Fruit fly (Drosophila melanogaster): Measurements from ENCODE around the gene Brd8.

The Brd8 gene

dm6 chr3R:29269204-29269603 lies 45.9 kb downstream of the Brd8 start (continued):
- peak; percentile 32 for TF ChIP-seq CG14710 (tag; optimal IDR thresholded peaks at IDR 0.05)

DNA sequence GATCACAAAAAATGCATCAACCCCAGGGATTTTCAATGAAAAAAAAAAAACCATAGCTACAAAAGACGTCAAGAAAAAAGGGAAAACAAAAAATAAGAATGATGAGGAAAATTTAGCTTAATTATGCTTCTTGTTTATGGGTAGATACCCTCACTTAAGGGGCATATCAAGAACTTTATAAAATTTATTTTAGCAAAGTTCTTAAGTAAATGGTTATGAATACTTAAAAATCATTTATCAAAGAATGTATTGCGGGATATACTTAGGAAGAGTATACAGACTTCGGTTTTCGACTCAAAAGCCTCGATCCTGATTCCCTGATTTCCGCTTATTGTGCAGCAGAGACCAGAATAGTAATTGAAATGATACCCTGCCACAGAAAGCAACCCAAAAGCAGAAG lies 49.7 kb downstream of the Brd8 start:
- TF ChIP-seq CG10267 (tag; optimal IDR thresholded peaks at IDR 0.05) (no peak), jumu (GFP tag; optimal IDR thresholded peaks at IDR 0.05) (no peak), sens (GFP tag) (peak; percentile 79), row (GFP tag; IDR thresholded peaks at IDR 0.05) (peak; percentile 50; the same call in 2 of the 3 replicates), gem (tag; optimal IDR thresholded peaks at IDR 0.05) (peak; percentile 23), sens-2 (GFP tag; IDR thresholded peaks at IDR 0.05) (0 out of 2 replicates have a peak, but pooled peaks have one; percentile 22), Mrtf (GFP tag; IDR thresholded peaks at IDR 0.05) (no peak), CG18262 (tag; optimal IDR thresholded peaks at IDR 0.05) (peak; percentile 17), CG10979 (tag; optimal IDR thresholded peaks at IDR 0.05) (peak; percentile 9), D19A (tag; optimal IDR thresholded peaks at IDR 0.05) (peak; percentile 97), lola (GFP tag; optimal IDR thresholded peaks at IDR 0.05) (peak in 1 of 3 experiments; percentile 10), ara (GFP tag; IDR thresholded peaks at IDR 0.05) (peak; percentile 14; the same call in 1 of the 2 replicates), pb (GFP tag; optimal IDR thresholded peaks at IDR 0.05) (no peak), CG2712 (tag; optimal IDR thresholded peaks at IDR 0.05) (peak; percentile 30), dmrt11E (tag; optimal IDR thresholded peaks at IDR 0.05) (peak; percentile 57), Xrp1 (GFP tag; IDR thresholded peaks at IDR 0.05) (0 out of 2 replicates have a peak, but pooled peaks have one; percentile 21)

DNA sequence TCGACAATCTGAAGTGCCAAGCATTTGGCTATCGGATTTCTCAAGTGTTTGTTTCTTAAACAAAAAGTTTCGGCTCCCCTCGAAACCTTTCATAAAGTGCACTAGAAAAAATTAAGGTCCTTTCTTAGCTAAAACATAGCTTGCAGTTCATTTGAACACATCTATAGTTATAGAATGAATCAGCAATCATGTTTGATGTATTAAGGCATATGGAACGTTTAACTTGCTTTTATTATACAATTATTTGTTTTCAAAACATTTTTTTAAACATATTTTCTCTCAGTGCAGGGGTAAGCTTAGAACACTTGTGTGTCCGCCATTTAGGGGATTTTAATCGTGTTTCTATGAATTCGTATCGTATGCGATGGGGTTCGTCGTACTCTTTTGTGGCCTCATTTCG lies 51.3 kb downstream of the Brd8 start:
- TF ChIP-seq salm (tag; optimal IDR thresholded peaks at IDR 0.05) (peak; percentile 25), Deaf1 (tag; optimal IDR thresholded peaks at IDR 0.05) (peak; percentile 26), pho (GFP tag; optimal IDR thresholded peaks at IDR 0.05) (peak; percentile 15), CG4360 (GFP tag; IDR thresholded peaks at IDR 0.05) (no peak), CG18262 (tag; optimal IDR thresholded peaks at IDR 0.05) (peak; percentile 84), CG14441 (GFP tag; IDR thresholded peaks at IDR 0.05) (peak; percentile 54; the same call in 1 of the 2 replicates), ara (GFP tag; IDR thresholded peaks at IDR 0.05) (peak; percentile 70; the same call in 1 of the 2 replicates), CG7963 (GFP tag; IDR thresholded peaks at IDR 0.05; ENCODE audit: partially characterized antibody) (no peak), E2f1 (GFP tag; IDR thresholded peaks at IDR 0.05) (peak; percentile 55), Fer3 (tag; optimal IDR thresholded peaks at IDR 0.05) (peak; percentile 53), CG13123 (GFP tag; optimal IDR thresholded peaks at IDR 0.05) (peak; percentile 40), tx (GFP tag; optimal IDR thresholded peaks at IDR 0.05) (peak; percentile 20), CG31441 (GFP tag; IDR thresholded peaks at IDR 0.05) (peak; percentile 64), toy (GFP tag; IDR thresholded peaks at IDR 0.05) (no peak), da (GFP tag; optimal IDR thresholded peaks at IDR 0.05) (peak; percentile 14), slbo (GFP tag; IDR thresholded peaks at IDR 0.05) (peak; percentile 63), Blimp-1 (GFP tag; optimal IDR thresholded peaks at IDR 0.05) (peak; percentile 83), Ada2b (GFP tag; IDR thresholded peaks at IDR 0.05) (peak; percentile 41; the same call in 1 of the 2 replicates), jing (GFP tag; optimal IDR thresholded peaks at IDR 0.05) (peak; percentile 45), ATbp (GFP tag; optimal IDR thresholded peaks at IDR 0.05) (peak; percentile 63), CG8944 (GFP tag; optimal IDR thresholded peaks at IDR 0.05) (peak; percentile 23), eve (GFP tag; optimal IDR thresholded peaks at IDR 0.05) (peak in 1 of 2 experiments; percentile 77), CG5245 (GFP tag; optimal IDR thresholded peaks at IDR 0.05) (peak; percentile 54), CG3726 (GFP tag; IDR thresholded peaks at IDR 0.05) (no peak), lbe (GFP tag; optimal IDR thresholded peaks at IDR 0.05) (no peak), CG12744 (GFP tag; optimal IDR thresholded peaks at IDR 0.05) (peak; percentile 13), Meics (GFP tag; optimal IDR thresholded peaks at IDR 0.05) (peak; percentile 25), CG1603 (tag; optimal IDR thresholded peaks at IDR 0.05) (peak; percentile 56), CG18011 (GFP tag; optimal IDR thresholded peaks at IDR 0.05) (no peak), Adf1 (GFP tag; IDR thresholded peaks at IDR 0.05) (no peak), rib (GFP tag; IDR thresholded peaks at IDR 0.05) (no peak), nerfin-1 (tag; optimal IDR thresholded peaks at IDR 0.05) (peak; percentile 64), cato (GFP tag; optimal IDR thresholded peaks at IDR 0.05; ENCODE audit: borderline replicate concordance) (peak; percentile 16)
